Fruit fly (Drosophila melanogaster) whole organism, prepupa: ENCODE data around the gene CG10445.

Experiments used
- CG10669 ChIP-seq: fragments of 200-800 bp; sonication (Bioruptor generic); optimal IDR thresholded peaks from 3 replicates; lab custom pipeline; 2018; ENCODE audit warnings: missing biosample characterization, mild to moderate bottlenecking, missing genetic modification characterization, moderate library complexity
- CG11294 ChIP-seq: fragments of 200-800 bp; sonication (Bioruptor generic); IDR thresholded peaks from 2 replicates; pipeline ENCODE4 v1.3.6; 2022; ENCODE audit warnings: missing biosample characterization, missing genetic modification characterization
- CG11902 ChIP-seq: fragments of 200-800 bp; sonication (Bioruptor generic); optimal IDR thresholded peaks from 3 replicates; lab custom pipeline; 2016; ENCODE audit warnings: missing biosample characterization, missing genetic modification characterization
- CG1621 ChIP-seq: fragments of 200-800 bp; sonication (Bioruptor generic); optimal IDR thresholded peaks from 3 replicates; lab custom pipeline; 2018; ENCODE audit warnings: missing biosample characterization, mild to moderate bottlenecking, missing genetic modification characterization
- CG16779 ChIP-seq: fragments of 200-800 bp; sonication (Bioruptor generic); optimal IDR thresholded peaks from 3 replicates; lab custom pipeline; 2017; ENCODE audit warnings: missing biosample characterization, mild to moderate bottlenecking, missing genetic modification characterization
- CG31627 ChIP-seq: fragments of 200-800 bp; sonication (Bioruptor generic); optimal IDR thresholded peaks from 3 replicates; lab custom pipeline; 2016; ENCODE audit warnings: missing biosample characterization, missing genetic modification characterization
- CG4318 ChIP-seq: fragments of 200-800 bp; sonication (Bioruptor generic); optimal IDR thresholded peaks from 3 replicates; lab custom pipeline; 2017; ENCODE audit warnings: missing biosample characterization, mild to moderate bottlenecking, missing genetic modification characterization
- CG6854 ChIP-seq: fragments of 200-800 bp; sonication (Bioruptor generic); optimal IDR thresholded peaks from 2 replicates; lab custom pipeline; 2017; ENCODE audit warnings: missing biosample characterization, mild to moderate bottlenecking, missing genetic modification characterization
- CG8319 ChIP-seq: fragments of 200-800 bp; sonication (Bioruptor generic); optimal IDR thresholded peaks from 3 replicates; lab custom pipeline; 2016; ENCODE audit warnings: missing biosample characterization, missing genetic modification characterization
- CG8632 ChIP-seq: fragments of 200-800 bp; sonication (Bioruptor generic); optimal IDR thresholded peaks from 3 replicates; lab custom pipeline; 2016; ENCODE audit warnings: missing biosample characterization, missing genetic modification characterization
- Eip78C ChIP-seq: fragments of 200-800 bp; sonication (Bioruptor generic); peaks from one replicate; lab custom pipeline; 2016; ENCODE audit warnings: missing biosample characterization, missing genetic modification characterization
- Ets21C ChIP-seq: fragments of 200-800 bp; sonication (Bioruptor generic); optimal IDR thresholded peaks from 3 replicates; lab custom pipeline; 2016; ENCODE audit warnings: missing biosample characterization, missing genetic modification characterization
- Ets96B ChIP-seq: fragments of 200-800 bp; optimal IDR thresholded peaks from 2 replicates; lab custom pipeline; 2019; ENCODE audit warnings: missing biosample characterization, mild to moderate bottlenecking, missing genetic modification characterization, moderate library complexity
- Hr38 ChIP-seq: sonication (Bioruptor generic); optimal IDR thresholded peaks from 2 replicates; lab custom pipeline; 2016; ENCODE audit warnings: missing biosample characterization, missing genetic modification characterization
- Hr4 ChIP-seq: fragments of 200-800 bp; sonication (Bioruptor generic); optimal IDR thresholded peaks from 3 replicates; lab custom pipeline; 2016; ENCODE audit warnings: missing biosample characterization, missing genetic modification characterization
- Smox ChIP-seq: fragments of 200-800 bp; sonication (Bioruptor generic); optimal IDR thresholded peaks from 3 replicates; lab custom pipeline; 2016; ENCODE audit warnings: missing biosample characterization, missing genetic modification characterization
- Sox102F ChIP-seq: fragments of 200-800 bp; sonication (Bioruptor generic); optimal IDR thresholded peaks from 2 replicates; lab custom pipeline; 2016; ENCODE audit warnings: missing biosample characterization, mild to moderate bottlenecking, missing genetic modification characterization
- Sox14 ChIP-seq: fragments of 200-800 bp; sonication (Bioruptor generic); optimal IDR thresholded peaks from 3 replicates; lab custom pipeline; 2016; ENCODE audit warnings: missing biosample characterization, missing genetic modification characterization
- dac ChIP-seq: fragments of 200-800 bp; sonication (Bioruptor generic); optimal IDR thresholded peaks from 2 replicates; lab custom pipeline; 2017; ENCODE audit warnings: missing biosample characterization, mild to moderate bottlenecking, missing genetic modification characterization
- dsx ChIP-seq: fragments of 200-800 bp; optimal IDR thresholded peaks from 3 replicates; lab custom pipeline; 2019; ENCODE audit warnings: missing biosample characterization, mild to moderate bottlenecking, missing genetic modification characterization, moderate library complexity; ENCODE audit not compliant: poor library complexity, severe bottlenecking
- fd85E ChIP-seq: fragments of 200-800 bp; sonication (Bioruptor generic); optimal IDR thresholded peaks from 3 replicates; lab custom pipeline; 2016; ENCODE audit warnings: missing biosample characterization, missing genetic modification characterization
- lz ChIP-seq: fragments of 200-800 bp; sonication (Bioruptor generic); optimal IDR thresholded peaks from 3 replicates; lab custom pipeline; 2016; ENCODE audit warnings: missing biosample characterization, missing genetic modification characterization
- pdm3 ChIP-seq: fragments of 200-800 bp; sonication (Bioruptor generic); optimal IDR thresholded peaks from 3 replicates; lab custom pipeline; 2016; ENCODE audit warnings: missing biosample characterization, missing genetic modification characterization
- salr ChIP-seq, 2 experiments: fragments of 200-800 bp; sonication (Bioruptor generic); optimal IDR thresholded peaks; 3 replicates each; lab custom pipeline; 2016 to 2018; ENCODE audit warnings: missing biosample characterization in 2 of 2, missing genetic modification characterization in 2 of 2, mild to moderate bottlenecking in 1 of 2
- spab ChIP-seq: fragments of 200-800 bp; sonication (Bioruptor generic); optimal IDR thresholded peaks from 2 replicates; lab custom pipeline; 2017; ENCODE audit warnings: missing biosample characterization, mild to moderate bottlenecking, missing genetic modification characterization, missing genetic modification reagents
- ss ChIP-seq, 2 experiments: fragments of 200-800 bp; sonication (Bioruptor generic); optimal IDR thresholded peaks; 2 replicates in 1 of 2; 3 replicates in 1 of 2; lab custom pipeline; 2017 to 2018; ENCODE audit warnings: mild to moderate bottlenecking in 2 of 2, missing biosample characterization in 2 of 2, missing genetic modification characterization in 2 of 2, moderate library complexity in 1 of 2
- svp ChIP-seq: fragments of 200-800 bp; sonication (Bioruptor generic); peaks from one replicate; lab custom pipeline; 2016; ENCODE audit warnings: missing biosample characterization, missing genetic modification characterization
- vri ChIP-seq: fragments of 200-800 bp; sonication (Bioruptor generic); optimal IDR thresholded peaks from 3 replicates; lab custom pipeline; 2016; ENCODE audit warnings: missing biosample characterization, mild to moderate bottlenecking, missing genetic modification characterization

CG10445 gene

DNA sequence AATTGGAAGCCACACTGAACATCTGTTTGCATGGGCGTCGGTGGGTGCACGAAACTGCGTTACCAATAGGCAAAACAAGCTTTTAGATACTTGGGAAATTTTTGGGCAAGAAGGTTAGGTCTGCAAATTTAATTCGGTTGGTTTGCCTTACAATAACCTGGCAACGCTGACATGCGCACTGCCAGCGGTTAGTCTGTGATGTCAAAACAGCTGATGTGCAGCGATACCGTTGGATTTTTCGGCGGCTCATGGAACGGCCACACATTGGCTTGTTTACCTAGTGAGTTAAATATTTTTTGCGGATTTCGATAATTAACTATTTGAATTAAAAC lies 33.3 kb downstream of the CG10445 start, which contains the start of gene ArgRS-m (continued):
- peak; percentile 60 for TF ChIP-seq Smox (GFP tag; lab: Kevin White, UChicago)
- TF ChIP-seq salr (GFP tag; optimal IDR thresholded peaks at IDR 0.05; lab: Kevin White, UChicago): peak in 1 of 2 experiments; percentile 13
- peak; percentile 19 for TF ChIP-seq CG1621 (tag; lab: Kevin White, UChicago)
- no peak for TF ChIP-seq dsx (GFP tag; lab: Kevin White, UChicago)
- TF ChIP-seq dac (GFP tag; lab: Kevin White, UChicago): peak; percentile 19
- TF ChIP-seq pdm3 (GFP tag; lab: Kevin White, UChicago): peak; percentile 67
- peak; percentile 10 for TF ChIP-seq CG4318
- TF ChIP-seq Hr38 (GFP tag; lab: Kevin White, UChicago): no peak
- peak; percentile 79 for TF ChIP-seq Hr4 (GFP tag; lab: Kevin White, UChicago)
- peak; percentile 72 for TF ChIP-seq CG31627
- peak; percentile 41 for TF ChIP-seq CG8319 (GFP tag; lab: Kevin White, UChicago)
- peak; percentile 80 for TF ChIP-seq Sox14
- peak; percentile 30; the same call in 1 of the 2 replicates for TF ChIP-seq CG11294 (GFP tag; lab: Robert Waterston, UW)
- no peak for TF ChIP-seq fd85E (GFP tag; lab: Kevin White, UChicago)
- TF ChIP-seq CG6854 (GFP tag; lab: Kevin White, UChicago): no peak
- peak; percentile 15 for TF ChIP-seq CG10669 (GFP tag; lab: Kevin White, UChicago)
- peak; percentile 83 for TF ChIP-seq svp
- peak; percentile 66 for TF ChIP-seq lz (GFP tag; lab: Kevin White, UChicago)
- peak; percentile 22 for TF ChIP-seq CG8632
- TF ChIP-seq Ets96B (tag; lab: Kevin White, UChicago): peak; percentile 11
- TF ChIP-seq, all 60 proteins: peak for 45

dm6 chr3R:7886167-7886858 lies 33.8 kb downstream of the CG10445 start, which contains the start of gene CG17816:
Gene CG17816, minus strand, starts transcription at chr3R:7886733.
- TF ChIP-seq spab (GFP tag; lab: Kevin White, UChicago) (no peak), CG16779 (tag; lab: Kevin White, UChicago) (no peak), CG11902 (GFP tag; lab: Kevin White, UChicago) (no peak), ss (GFP tag; optimal IDR thresholded peaks at IDR 0.05; lab: Kevin White, UChicago) (peak in 1 of 2 experiments; percentile 2), Eip78C (GFP tag; lab: Kevin White, UChicago) (peak; percentile 82), CG6854 (GFP tag; lab: Kevin White, UChicago) (peak; percentile 38), Sox102F (GFP tag; lab: Kevin White, UChicago) (peak; percentile 38), Ets21C (GFP tag; lab: Kevin White, UChicago) (no peak), svp (peak; percentile 96)
- TF ChIP-seq, all 60 proteins: peak for 5

DNA sequence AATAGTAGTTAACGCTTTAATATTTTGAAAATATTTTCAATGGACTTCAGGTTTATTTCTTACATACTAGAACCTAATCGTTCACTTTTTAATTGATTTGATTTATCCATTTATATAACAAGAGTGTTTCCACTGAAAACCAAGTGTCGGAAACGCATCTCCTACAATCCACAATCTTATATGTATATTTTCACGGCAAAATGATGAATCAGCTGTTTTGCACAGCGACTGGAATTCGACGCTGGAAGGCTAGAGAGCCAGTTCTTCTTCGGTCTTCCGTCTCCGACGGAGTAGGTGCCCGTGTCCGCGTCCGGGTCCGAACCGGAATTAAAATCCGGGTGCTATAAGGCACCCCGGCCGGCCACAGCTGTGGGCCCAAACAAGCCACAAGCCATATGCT lies 35.7 kb downstream of the CG10445 start:
- TF ChIP-seq vri (GFP tag; lab: Kevin White, UChicago) (no peak), Eip78C (GFP tag; lab: Kevin White, UChicago) (peak; percentile 22)
